Fruit fly (Drosophila melanogaster): ENCODE data around the gene CG12499.

The CG12499 gene

DNA sequence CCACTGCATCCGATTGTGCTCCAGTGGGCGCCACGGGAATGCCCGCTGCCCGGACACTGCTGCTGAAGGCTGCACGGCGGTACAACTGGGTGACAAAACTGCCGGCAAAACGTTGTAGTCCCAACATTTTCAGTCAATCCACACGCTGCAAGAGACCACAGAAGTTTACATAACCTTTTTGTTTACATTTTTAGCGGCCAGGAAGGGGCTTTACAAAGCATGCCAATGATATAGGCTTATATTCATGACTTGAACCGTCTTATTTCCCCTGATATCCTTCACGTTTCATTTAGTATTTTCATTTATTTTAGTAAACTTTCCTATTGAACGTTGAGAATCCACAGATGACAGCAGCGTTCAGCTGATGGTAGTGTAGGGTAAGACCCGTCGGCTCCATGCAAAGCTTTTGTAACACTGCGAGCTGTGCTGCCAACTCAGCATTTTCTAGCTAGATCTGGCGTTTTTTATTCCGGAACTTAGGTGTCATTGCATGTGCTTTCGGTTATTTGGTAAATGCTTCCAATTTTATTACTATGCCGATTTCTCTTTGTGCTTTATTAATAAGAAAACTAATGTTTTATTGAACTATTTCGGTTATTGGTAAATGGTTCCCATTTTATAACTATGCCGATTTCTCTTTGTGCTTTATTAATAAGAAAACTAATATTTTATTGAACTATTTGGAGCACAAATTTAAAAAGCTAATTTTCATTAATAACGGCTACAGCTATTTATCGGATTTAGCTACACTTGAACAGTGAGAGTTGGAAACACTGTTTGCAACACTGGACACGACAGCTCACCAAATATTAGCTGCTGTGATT lies 35.6 kb downstream of the CG12499 start, which contains the start of the genes CG13850 and lqfR (continued):
- TF ChIP-seq CG16815 (GFP tag; optimal IDR thresholded peaks at IDR 0.05): peak; percentile 83
- peak; percentile 58 for TF ChIP-seq cwo (GFP tag; optimal IDR thresholded peaks at IDR 0.05)
- no peak for TF ChIP-seq ash1 (GFP tag; optimal IDR thresholded peaks at IDR 0.05)
- TF ChIP-seq MBD-R2 (GFP tag; IDR thresholded peaks at IDR 0.05): peak; percentile 76
- peak; percentile 97 for TF ChIP-seq CG10267 (tag; optimal IDR thresholded peaks at IDR 0.05)
- peak; percentile 80 for TF ChIP-seq Sin3A (optimal IDR thresholded peaks at IDR 0.05)
- TF ChIP-seq CG10321 (GFP tag; IDR thresholded peaks at IDR 0.05): 0 out of 2 replicates have a peak, but pooled peaks have one; percentile 4
- TF ChIP-seq bbx (GFP tag; IDR thresholded peaks at IDR 0.05; ENCODE audit: partially characterized antibody): 0 out of 2 replicates have a peak, but pooled peaks have one; percentile 6
- no peak; the same call in 1 of the 2 replicates for TF ChIP-seq stc (GFP tag; IDR thresholded peaks at IDR 0.05)
- no peak for TF ChIP-seq Trl (optimal IDR thresholded peaks at IDR 0.05)
- TF ChIP-seq Trl (GFP tag; optimal IDR thresholded peaks at IDR 0.05): peak; percentile 83
- TF ChIP-seq kni (GFP tag; optimal IDR thresholded peaks at IDR 0.05): peak; percentile 64
- TF ChIP-seq PHDP (tag; optimal IDR thresholded peaks at IDR 0.05): no peak
- TF ChIP-seq Hr51 (GFP tag; optimal IDR thresholded peaks at IDR 0.05): peak in 1 of 2 experiments; percentile 80
- peak; percentile 65 for TF ChIP-seq ewg (GFP tag; optimal IDR thresholded peaks at IDR 0.05)
- TF ChIP-seq CG18619 (GFP tag; optimal IDR thresholded peaks at IDR 0.05): peak; percentile 77
- peak; percentile 52; the same call in 1 of the 2 replicates for TF ChIP-seq CG31441 (GFP tag; IDR thresholded peaks at IDR 0.05)
- peak; percentile 14; the same call in 1 of the 2 replicates for TF ChIP-seq CG6272 (GFP tag; IDR thresholded peaks at IDR 0.05)
- TF ChIP-seq tin (GFP tag; optimal IDR thresholded peaks at IDR 0.05): peak; percentile 79
- no peak for TF ChIP-seq ap (GFP tag; IDR thresholded peaks at IDR 0.05)
- TF ChIP-seq CG15073 (GFP tag; optimal IDR thresholded peaks at IDR 0.05): no peak
- peak; percentile 28 for TF ChIP-seq gfzf (GFP tag; optimal IDR thresholded peaks at IDR 0.05)
- peak; percentile 60 for TF ChIP-seq CG30431 (GFP tag; optimal IDR thresholded peaks at IDR 0.05)
- peak; percentile 83 for TF ChIP-seq shn (GFP tag; optimal IDR thresholded peaks at IDR 0.05)
- peak; percentile 53 for TF ChIP-seq Nf-YB (GFP tag; optimal IDR thresholded peaks at IDR 0.05)
- TF ChIP-seq CG5245 (GFP tag; optimal IDR thresholded peaks at IDR 0.05): peak; percentile 65
- no peak for TF ChIP-seq jigr1 (GFP tag; IDR thresholded peaks at IDR 0.05)
- peak; percentile 64 for TF ChIP-seq lmd (GFP tag; IDR thresholded peaks at IDR 0.05)
- peak; percentile 76 for TF ChIP-seq lab (GFP tag; optimal IDR thresholded peaks at IDR 0.05)
- TF ChIP-seq CG16779 (GFP tag; IDR thresholded peaks at IDR 0.05): no peak
- peak; percentile 60 for TF ChIP-seq CG12744 (GFP tag; optimal IDR thresholded peaks at IDR 0.05)
- TF ChIP-seq BEAF-32 (GFP tag; optimal IDR thresholded peaks at IDR 0.05): peak; percentile 51
- TF ChIP-seq CG1024 (GFP tag; IDR thresholded peaks at IDR 0.05): no peak
- peak; percentile 29 for TF ChIP-seq zen (tag; optimal IDR thresholded peaks at IDR 0.05)
- peak; percentile 50 for TF ChIP-seq Sry-δ (GFP tag; optimal IDR thresholded peaks at IDR 0.05)
- no peak for TF ChIP-seq CG16813 (GFP tag; IDR thresholded peaks at IDR 0.05; ENCODE audit: partially characterized antibody)
- peak; percentile 79 for TF ChIP-seq Abd-B (GFP tag; optimal IDR thresholded peaks at IDR 0.05)
- TF ChIP-seq CG4404 (GFP tag; IDR thresholded peaks at IDR 0.05): peak; percentile 66; the same call in 1 of the 2 replicates
- no peak for TF ChIP-seq so (GFP tag; IDR thresholded peaks at IDR 0.05)
- no peak for TF ChIP-seq E2f2 (GFP tag; IDR thresholded peaks at IDR 0.05)
- TF ChIP-seq Asciz (GFP tag; optimal IDR thresholded peaks at IDR 0.05): peak; percentile 35
- TF ChIP-seq ftz-f1 (GFP tag; optimal IDR thresholded peaks at IDR 0.05): peak; percentile 12
- no peak for TF ChIP-seq CG17568 (GFP tag; optimal IDR thresholded peaks at IDR 0.05)
- TF ChIP-seq CG34224 (GFP tag; IDR thresholded peaks at IDR 0.05; ENCODE audit: partially characterized antibody): no peak; the same call in 2 of the 3 replicates
- no peak for TF ChIP-seq CG12071 (GFP tag; optimal IDR thresholded peaks at IDR 0.05)
- peak; percentile 84 to 88 for TF ChIP-seq dpn (GFP tag; optimal IDR thresholded peaks at IDR 0.05)
- no peak for TF ChIP-seq crol (GFP tag; IDR thresholded peaks at IDR 0.05)
- peak; percentile 82 for TF ChIP-seq CG10543 (GFP tag; optimal IDR thresholded peaks at IDR 0.05)
